Worm (Caenorhabditis elegans) whole organism, L4 larva: ENCODE results near the gene F19C7.8.

ENCODE experiments used
- D1046.2 ChIP-seq: fragments of 200-800 bp; sonication (Bioruptor generic); IDR thresholded peaks from 2 replicates; pipeline ENCODE4 v1.3.6; 2022; ENCODE audit warnings: missing genetic modification characterization, missing compliant biosample characterization
- F37D6.2 ChIP-seq: sonication (generic microtip); optimal IDR thresholded peaks from 2 replicates; lab custom pipeline; 2016; ENCODE audit warnings: mild to moderate bottlenecking, missing genetic modification characterization, missing compliant biosample characterization
- F49E8.2 ChIP-seq: sonication (generic microtip); optimal IDR thresholded peaks from 2 replicates; lab custom pipeline; 2016; ENCODE audit warnings: missing compliant biosample characterization, mild to moderate bottlenecking, missing genetic modification characterization, borderline replicate concordance
- R02D3.7 ChIP-seq: fragments of 150-350 bp; sonication (generic microtip); optimal IDR thresholded peaks from 3 replicates; lab custom pipeline; 2014; ENCODE audit warnings: missing biosample characterization, missing genetic modification characterization
- Y5F2A.4 ChIP-seq: fragments of 200-800 bp; sonication (Bioruptor generic); optimal IDR thresholded peaks from 2 replicates; lab custom pipeline; 2018; ENCODE audit warnings: mild to moderate bottlenecking, missing genetic modification characterization, missing compliant biosample characterization
- aha-1 ChIP-seq: fragments of 150-350 bp; peaks from one replicate; lab custom pipeline; 2014; ENCODE audit warnings: missing biosample characterization, missing genetic modification characterization
- aly-2 ChIP-seq: sonication (generic microtip); optimal IDR thresholded peaks from 2 replicates; lab custom pipeline; 2018; ENCODE audit warnings: missing biosample characterization, missing genetic modification characterization
- cey-2 ChIP-seq: sonication (generic microtip); optimal IDR thresholded peaks from 3 replicates; lab custom pipeline; 2017; ENCODE audit warnings: missing genetic modification characterization, mild to moderate bottlenecking, missing compliant biosample characterization, antibody characterized with exemption, borderline replicate concordance; ENCODE audit not compliant: insufficient read depth
- daf-12 ChIP-seq: fragments of 150-350 bp; optimal IDR thresholded peaks from 2 replicates; lab custom pipeline; 2014; ENCODE audit warnings: missing biosample characterization, missing genetic modification reagents, missing genetic modification characterization
- egl-27 ChIP-seq: sonication (generic microtip); optimal IDR thresholded peaks from 3 replicates; lab custom pipeline; 2017; ENCODE audit warnings: missing biosample characterization, missing genetic modification reagents, missing genetic modification characterization
- fos-1 ChIP-seq: fragments of 150-350 bp; optimal IDR thresholded peaks from 2 replicates; lab custom pipeline; 2014; ENCODE audit warnings: missing biosample characterization, missing genetic modification characterization
- hlh-30 ChIP-seq: sonication (generic microtip); optimal IDR thresholded peaks from 2 replicates; lab custom pipeline; 2017; ENCODE audit warnings: antibody characterized with exemption, mild to moderate bottlenecking, missing genetic modification characterization, missing compliant biosample characterization; ENCODE audit not compliant: insufficient read depth
- jun-1 ChIP-seq: fragments of 150-350 bp; optimal IDR thresholded peaks from 2 replicates; lab custom pipeline; 2014; ENCODE audit warnings: missing biosample characterization, missing genetic modification reagents, missing genetic modification characterization
- lim-7 ChIP-seq: fragments of 200-800 bp; sonication (Bioruptor generic); IDR thresholded peaks from 2 replicates; pipeline ENCODE4 v1.3.6; 2022; ENCODE audit warnings: missing genetic modification characterization, missing compliant biosample characterization
- lin-13 ChIP-seq: fragments of 150-350 bp; optimal IDR thresholded peaks from 2 replicates; lab custom pipeline; 2014; ENCODE audit warnings: missing biosample characterization, missing genetic modification reagents, missing genetic modification characterization
- lin-29 ChIP-seq: fragments of 200-800 bp; sonication (Bioruptor generic); IDR thresholded peaks from 2 replicates; pipeline ENCODE4 v1.3.6; 2022; ENCODE audit warnings: missing genetic modification reagents, missing genetic modification characterization, missing compliant biosample characterization
- lin-39 ChIP-seq: fragments of 150-350 bp; optimal IDR thresholded peaks from 2 replicates; lab custom pipeline; 2014; ENCODE audit warnings: missing biosample characterization, missing genetic modification reagents, missing genetic modification characterization
- lsy-2 ChIP-seq, 2 experiments: fragments of 150-350 bp in 1 of 2; sonication (generic microtip) in 1 of 2; optimal IDR thresholded peaks; 2 replicates each; lab custom pipeline; 2014 to 2017; ENCODE audit warnings: missing biosample characterization in 2 of 2, missing genetic modification characterization in 2 of 2
- mdl-1 ChIP-seq, 2 experiments: fragments of 150-350 bp in 1 of 2; sonication (generic microtip) in 1 of 2; optimal IDR thresholded peaks; 2 replicates each; lab custom pipeline; 2014 to 2017; ENCODE audit warnings: missing biosample characterization in 2 of 2, missing genetic modification characterization in 2 of 2
- mdt-29 ChIP-seq: fragments of 200-800 bp; sonication (Bioruptor generic); IDR thresholded peaks from 2 replicates; pipeline ENCODE4 v1.3.6; 2022; ENCODE audit warnings: missing genetic modification reagents, missing genetic modification characterization, missing compliant biosample characterization
- nhr-11 ChIP-seq: fragments of 150-350 bp; optimal IDR thresholded peaks from 2 replicates; lab custom pipeline; 2014; ENCODE audit warnings: missing biosample characterization, missing genetic modification characterization
- nhr-25 ChIP-seq: sonication (generic microtip); optimal IDR thresholded peaks from 2 replicates; lab custom pipeline; 2017; ENCODE audit warnings: missing genetic modification characterization, mild to moderate bottlenecking, missing compliant biosample characterization, antibody characterized with exemption, moderate library complexity, borderline replicate concordance; ENCODE audit not compliant: insufficient read depth
- nhr-41 ChIP-seq: fragments of 200-800 bp; sonication (Bioruptor generic); IDR thresholded peaks from 2 replicates; pipeline ENCODE4 v1.3.6; 2022; ENCODE audit warnings: missing genetic modification reagents, missing genetic modification characterization, missing compliant biosample characterization
- nhr-76 ChIP-seq: fragments of 150-350 bp; optimal IDR thresholded peaks from 2 replicates; lab custom pipeline; 2014; ENCODE audit warnings: missing biosample characterization, missing genetic modification characterization
- pha-4 ChIP-seq, 2 experiments: fragments of 150-350 bp in 1 of 2; fragments of 200-800 bp in 1 of 2; sonication (Bioruptor generic) in 1 of 2; IDR thresholded peaks in 1 of 2; optimal IDR thresholded peaks in 1 of 2; 2 replicates each; pipeline versions ENCODE4 v1.3.6 to Lab custom; 2014 to 2022; ENCODE audit warnings: missing genetic modification characterization in 2 of 2, missing genetic modification reagents in 2 of 2, missing biosample characterization in 1 of 2, missing compliant biosample characterization in 1 of 2
- pqm-1 ChIP-seq: sonication (generic microtip); optimal IDR thresholded peaks from 2 replicates; lab custom pipeline; 2017; ENCODE audit warnings: missing biosample characterization, missing genetic modification characterization
- snpc-4 ChIP-seq: fragments of 150-350 bp; optimal IDR thresholded peaks from 2 replicates; lab custom pipeline; 2014; ENCODE audit warnings: missing biosample characterization, missing genetic modification characterization
- spr-3 ChIP-seq: fragments of 200-800 bp; sonication (Bioruptor generic); optimal IDR thresholded peaks from 2 replicates; lab custom pipeline; 2018; ENCODE audit warnings: mild to moderate bottlenecking, missing genetic modification characterization, missing compliant biosample characterization
- unc-130 ChIP-seq: sonication (generic microtip); optimal IDR thresholded peaks from 2 replicates; lab custom pipeline; 2016; ENCODE audit warnings: missing genetic modification reagents, missing genetic modification characterization, missing compliant biosample characterization
- unc-39 ChIP-seq: sonication (generic microtip); optimal IDR thresholded peaks from 2 replicates; lab custom pipeline; 2017; ENCODE audit warnings: missing biosample characterization, missing genetic modification characterization
- unc-62 ChIP-seq, 3 experiments: fragments of 150-350 bp in 1 of 3; sonication (generic microtip); optimal IDR thresholded peaks in 2 of 3; peaks in 1 of 3; 1 replicate in 1 of 3; 2 replicates in 2 of 3; lab custom pipeline; 2014 to 2017; ENCODE audit warnings: missing biosample characterization in 3 of 3, missing genetic modification characterization in 3 of 3, missing genetic modification reagents in 3 of 3, missing genotype in 1 of 3
- zip-11 ChIP-seq: fragments of 200-800 bp; sonication (Bioruptor generic); IDR thresholded peaks from 2 replicates; pipeline ENCODE4 v1.3.6; 2022; ENCODE audit warnings: missing genetic modification characterization, missing compliant biosample characterization
- ztf-11 ChIP-seq: fragments of 150-350 bp; optimal IDR thresholded peaks from 2 replicates; lab custom pipeline; 2014; ENCODE audit warnings: missing biosample characterization, missing genetic modification characterization

F19C7.8 gene

ce11 chrIV:4650624-4651094, 12.8 kb upstream of the F19C7.8 start, which contains the start of gene ubc-9 (continued):
- TF ChIP-seq D1046.2 (GFP tag; lab: Robert Waterston, UW) (no peak), pqm-1 (peak; percentile 40), mdt-29 (peak; percentile 53; the same call in 1 of the 2 replicates), daf-12 (tag; lab: Kevin White, UChicago) (no peak), lim-7 (GFP tag; lab: Robert Waterston, UW) (no peak)

- TF ChIP-seq aly-2 (tag; lab: Kevin White, UChicago) (no peak), unc-62 (GFP tag; optimal IDR thresholded peaks at IDR 0.05 in 1 of 2; lab: Kevin White, UChicago) (peak in 1 of 2 experiments; percentile 11), unc-62 (tag; optimal IDR thresholded peaks at IDR 0.05; lab: Kevin White, UChicago) (no peak)
Measured at ce11 chrIV:4649460-4649859, 11.6 kb upstream of the F19C7.8 start, which contains the start of gene F29B9.7. Gene F29B9.7 (plus strand): TSS chrIV:4649760.

ce11 chrIV:4647385-4647784, 9.5 kb upstream of the F19C7.8 start, which contains the start of gene F29B9.8:
Gene F29B9.8 (plus strand): TSS chrIV:4647685.
- TF ChIP-seq snpc-4 (tag; lab: Kevin White, UChicago) (no peak), nhr-76 (tag; lab: Kevin White, UChicago) (no peak), daf-12 (tag; lab: Kevin White, UChicago) (no peak), Y5F2A.4 (GFP tag; lab: Kevin White, UChicago) (no peak), lin-39 (tag; lab: Kevin White, UChicago) (no peak), fos-1 (tag; lab: Kevin White, UChicago) (no peak), mdl-1 (tag; optimal IDR thresholded peaks at IDR 0.05; lab: Kevin White, UChicago) (no peak), zip-11 (GFP tag; lab: Robert Waterston, UW) (no peak), nhr-25 (tag; lab: Kevin White, UChicago) (no peak)

ce11 chrIV:4645243-4645642, 7.3 kb upstream of the F19C7.8 start:
- TF ChIP-seq lin-13 (GFP tag; lab: Kevin White, UChicago) (no peak), lsy-2 (tag; optimal IDR thresholded peaks at IDR 0.05; lab: Kevin White, UChicago) (no peak), aha-1 (tag; lab: Kevin White, UChicago) (peak; percentile 41), ztf-11 (tag; lab: Kevin White, UChicago) (no peak)

ce11 chrIV:4643577-4643976, 5.7 kb upstream of the F19C7.8 start:
- TF ChIP-seq R02D3.7 (tag; lab: Kevin White, UChicago) (no peak), F49E8.2 (tag; lab: Kevin White, UChicago) (no peak), lin-29 (GFP tag; lab: Robert Waterston, UW) (no peak), nhr-11 (tag; lab: Kevin White, UChicago) (no peak), Y5F2A.4 (GFP tag; lab: Kevin White, UChicago) (no peak), unc-130 (GFP tag; lab: Kevin White, UChicago) (no peak), D1046.2 (GFP tag; lab: Robert Waterston, UW) (no peak), nhr-41 (GFP tag; lab: Robert Waterston, UW) (no peak), unc-39 (tag; lab: Kevin White, UChicago) (no peak), pha-4 (GFP tag; IDR thresholded peaks at IDR 0.05; lab: Robert Waterston, UW) (no peak), pha-4 (tag; optimal IDR thresholded peaks at IDR 0.05; lab: Kevin White, UChicago) (no peak), hlh-30 (no peak), jun-1 (tag; lab: Kevin White, UChicago) (no peak), cey-2 (tag; lab: Kevin White, UChicago) (no peak), spr-3 (GFP tag; lab: Kevin White, UChicago) (no peak), lin-39 (tag; lab: Kevin White, UChicago) (no peak), F37D6.2 (tag; lab: Kevin White, UChicago) (no peak), zip-11 (GFP tag; lab: Robert Waterston, UW) (no peak), egl-27 (tag; lab: Kevin White, UChicago) (no peak)
